Worm (Caenorhabditis elegans) whole organism, late embryonic: Measurements from ENCODE around the gene T15H9.4.

Experiments used
- hlh-6 ChIP-seq: sonication (generic microtip); optimal IDR thresholded peaks from 2 replicates; lab custom pipeline; 2016; ENCODE audit warnings: missing genotype, missing genetic modification characterization, missing compliant biosample characterization
- hlh-8 ChIP-seq: sonication (generic microtip); optimal IDR thresholded peaks from 2 replicates; lab custom pipeline; 2016; ENCODE audit warnings: missing genotype, missing genetic modification characterization, missing compliant biosample characterization
- pqm-1 ChIP-seq: sonication (generic microtip); optimal IDR thresholded peaks from 2 replicates; lab custom pipeline; 2016; ENCODE audit warnings: missing genetic modification characterization, missing compliant biosample characterization

- TF ChIP-seq hlh-8 (tag; lab: Kevin White, UChicago) (no peak), hlh-6 (tag; lab: Kevin White, UChicago) (no peak), pqm-1 (tag; lab: Kevin White, UChicago) (no peak)
Measured at ce11 chrII:9625930-9626329, 14.3 kb downstream of the T15H9.4 start.
